Worm (Caenorhabditis elegans) whole organism, late embryonic: Measurements from ENCODE around the gene Y38A10A.7.

ENCODE experiments used
- C08G9.2 ChIP-seq: sonication (generic microtip); optimal IDR thresholded peaks from 2 replicates; lab custom pipeline; 2016; ENCODE audit warnings: mild to moderate bottlenecking, missing genetic modification characterization, moderate library complexity, missing compliant biosample characterization
- C38D4.7 ChIP-seq: fragments of 200-800 bp; sonication (Bioruptor generic); optimal IDR thresholded peaks from 2 replicates; lab custom pipeline; 2018; ENCODE audit warnings: mild to moderate bottlenecking, missing genetic modification characterization, moderate library complexity, missing compliant biosample characterization
- F13H6.1 ChIP-seq: sonication (generic microtip); optimal IDR thresholded peaks from 2 replicates; lab custom pipeline; 2016; ENCODE audit warnings: missing genetic modification characterization, missing compliant biosample characterization
- K02D7.2 ChIP-seq: sonication (generic microtip); optimal IDR thresholded peaks from 2 replicates; lab custom pipeline; 2017; ENCODE audit warnings: mild to moderate bottlenecking, missing genetic modification characterization, missing compliant biosample characterization
- Y22D7AL.16 ChIP-seq: sonication (generic microtip); optimal IDR thresholded peaks from 2 replicates; lab custom pipeline; 2016; ENCODE audit warnings: missing genetic modification characterization, missing compliant biosample characterization
- ama-1 ChIP-seq: fragments of 150-350 bp; optimal IDR thresholded peaks from 2 replicates; lab custom pipeline; 2014
- ceh-14 ChIP-seq: sonication (generic microtip); optimal IDR thresholded peaks from 2 replicates; lab custom pipeline; 2016; ENCODE audit warnings: missing genotype, missing genetic modification characterization, missing compliant biosample characterization
- ceh-18 ChIP-seq: sonication (generic microtip); optimal IDR thresholded peaks from 2 replicates; lab custom pipeline; 2016; ENCODE audit warnings: missing genetic modification characterization, missing compliant biosample characterization
- ceh-2 ChIP-seq: sonication (generic microtip); optimal IDR thresholded peaks from 2 replicates; lab custom pipeline; 2016; ENCODE audit warnings: missing genotype, missing genetic modification characterization, missing compliant biosample characterization
- ceh-30 ChIP-seq: fragments of 150-350 bp; optimal IDR thresholded peaks from 2 replicates; lab custom pipeline; 2014; ENCODE audit warnings: missing biosample characterization, missing genetic modification characterization
- ceh-31 ChIP-seq: sonication (generic microtip); optimal IDR thresholded peaks from 2 replicates; lab custom pipeline; 2016; ENCODE audit warnings: missing genetic modification characterization, missing compliant biosample characterization
- ceh-45 ChIP-seq: fragments of 200-800 bp; sonication (Bioruptor generic); IDR thresholded peaks from 2 replicates; pipeline ENCODE4 v1.3.6; 2022; ENCODE audit warnings: missing genetic modification reagents, missing genetic modification characterization, missing compliant biosample characterization
- ceh-48 ChIP-seq: sonication (generic microtip); optimal IDR thresholded peaks from 2 replicates; lab custom pipeline; 2016; ENCODE audit warnings: missing genetic modification characterization, inconsistent platforms, missing compliant biosample characterization
- ceh-9 ChIP-seq: sonication (generic microtip); optimal IDR thresholded peaks from 2 replicates; lab custom pipeline; 2016; ENCODE audit warnings: mild to moderate bottlenecking, missing genetic modification characterization, inconsistent platforms, missing compliant biosample characterization
- che-1 ChIP-seq: sonication (generic microtip); optimal IDR thresholded peaks from 2 replicates; lab custom pipeline; 2016; ENCODE audit warnings: mild to moderate bottlenecking, missing genetic modification characterization, missing compliant biosample characterization
- dve-1 ChIP-seq: sonication (generic microtip); optimal IDR thresholded peaks from 2 replicates; lab custom pipeline; 2017; ENCODE audit warnings: antibody characterized with exemption, mild to moderate bottlenecking, missing genetic modification characterization, missing compliant biosample characterization
- ets-4 ChIP-seq: sonication (generic microtip); optimal IDR thresholded peaks from 2 replicates; lab custom pipeline; 2016; ENCODE audit warnings: missing genetic modification characterization, missing compliant biosample characterization
- eyg-1 ChIP-seq: sonication (generic microtip); optimal IDR thresholded peaks from 2 replicates; lab custom pipeline; 2016; ENCODE audit warnings: missing genotype, missing genetic modification characterization, missing compliant biosample characterization
- fkh-10 ChIP-seq: fragments of 150-350 bp; optimal IDR thresholded peaks from 2 replicates; lab custom pipeline; 2014; ENCODE audit warnings: missing biosample characterization, missing genetic modification reagents, missing genetic modification characterization
- gmeb-2 ChIP-seq: sonication (generic microtip); optimal IDR thresholded peaks from 2 replicates; lab custom pipeline; 2016; ENCODE audit warnings: missing genetic modification characterization, inconsistent platforms, missing compliant biosample characterization
- hlh-13 ChIP-seq: fragments of 200-800 bp; sonication (Bioruptor generic); optimal IDR thresholded peaks from 2 replicates; lab custom pipeline; 2018; ENCODE audit warnings: mild to moderate bottlenecking, missing genetic modification characterization, missing compliant biosample characterization
- hlh-6 ChIP-seq: sonication (generic microtip); optimal IDR thresholded peaks from 2 replicates; lab custom pipeline; 2016; ENCODE audit warnings: missing genotype, missing genetic modification characterization, missing compliant biosample characterization
- lin-11 ChIP-seq: fragments of 200-800 bp; sonication (Bioruptor generic); optimal IDR thresholded peaks from 2 replicates; lab custom pipeline; 2018; ENCODE audit warnings: mild to moderate bottlenecking, missing genetic modification characterization, missing compliant biosample characterization
- madf-2 ChIP-seq: sonication (generic microtip); optimal IDR thresholded peaks from 2 replicates; lab custom pipeline; 2017; ENCODE audit warnings: missing genetic modification characterization, missing compliant biosample characterization
- mec-3 ChIP-seq: sonication (generic microtip); optimal IDR thresholded peaks from 2 replicates; lab custom pipeline; 2016; ENCODE audit warnings: borderline replicate concordance, missing genetic modification characterization, missing compliant biosample characterization
- nhr-232 ChIP-seq: sonication (generic microtip); optimal IDR thresholded peaks from 2 replicates; lab custom pipeline; 2016; ENCODE audit warnings: missing genetic modification characterization, missing compliant biosample characterization
- pat-9 ChIP-seq: fragments of 200-800 bp; sonication (Bioruptor generic); optimal IDR thresholded peaks from 2 replicates; lab custom pipeline; 2018; ENCODE audit warnings: mild to moderate bottlenecking, missing genetic modification characterization, moderate library complexity, missing compliant biosample characterization
- pax-1 ChIP-seq: fragments of 150-350 bp; optimal IDR thresholded peaks from 2 replicates; lab custom pipeline; 2014; ENCODE audit warnings: missing biosample characterization, missing genetic modification characterization
- pha-2 ChIP-seq: sonication (generic microtip); optimal IDR thresholded peaks from 2 replicates; lab custom pipeline; 2017; ENCODE audit warnings: mild to moderate bottlenecking, missing genetic modification characterization, missing compliant biosample characterization
- pqm-1 ChIP-seq: sonication (generic microtip); optimal IDR thresholded peaks from 2 replicates; lab custom pipeline; 2016; ENCODE audit warnings: missing genetic modification characterization, missing compliant biosample characterization
- ref-2 ChIP-seq: sonication (generic microtip); optimal IDR thresholded peaks from 2 replicates; lab custom pipeline; 2016; ENCODE audit warnings: missing genetic modification characterization, missing compliant biosample characterization
- rnt-1 ChIP-seq: sonication (generic microtip); optimal IDR thresholded peaks from 2 replicates; lab custom pipeline; 2016; ENCODE audit warnings: missing genetic modification characterization, missing compliant biosample characterization
- sox-4 ChIP-seq: sonication (generic microtip); optimal IDR thresholded peaks from 2 replicates; lab custom pipeline; 2017; ENCODE audit warnings: mild to moderate bottlenecking, missing genetic modification characterization, inconsistent platforms, missing compliant biosample characterization
- tbx-2 ChIP-seq: sonication (generic microtip); optimal IDR thresholded peaks from 2 replicates; lab custom pipeline; 2016; ENCODE audit warnings: missing genetic modification characterization, missing compliant biosample characterization
- tbx-7 ChIP-seq: sonication (generic microtip); optimal IDR thresholded peaks from 2 replicates; lab custom pipeline; 2016; ENCODE audit warnings: missing genotype, missing genetic modification characterization, missing compliant biosample characterization
- ttx-3 ChIP-seq: sonication (generic microtip); optimal IDR thresholded peaks from 2 replicates; lab custom pipeline; 2016; ENCODE audit warnings: missing genetic modification reagents, missing genetic modification characterization, missing compliant biosample characterization
- unc-42 ChIP-seq: sonication (generic microtip); optimal IDR thresholded peaks from 2 replicates; lab custom pipeline; 2016; ENCODE audit warnings: missing genotype, missing genetic modification characterization, missing compliant biosample characterization
- unc-86 ChIP-seq: sonication (generic microtip); optimal IDR thresholded peaks from 2 replicates; lab custom pipeline; 2016; ENCODE audit warnings: missing genetic modification characterization, missing compliant biosample characterization
- zip-5 ChIP-seq: sonication (generic microtip); optimal IDR thresholded peaks from 2 replicates; lab custom pipeline; 2016; ENCODE audit warnings: missing genetic modification characterization, missing compliant biosample characterization
- ztf-16 ChIP-seq: sonication (generic microtip); optimal IDR thresholded peaks from 2 replicates; lab custom pipeline; 2017; ENCODE audit warnings: missing genetic modification characterization, missing compliant biosample characterization

Y38A10A.7 gene

DNA sequence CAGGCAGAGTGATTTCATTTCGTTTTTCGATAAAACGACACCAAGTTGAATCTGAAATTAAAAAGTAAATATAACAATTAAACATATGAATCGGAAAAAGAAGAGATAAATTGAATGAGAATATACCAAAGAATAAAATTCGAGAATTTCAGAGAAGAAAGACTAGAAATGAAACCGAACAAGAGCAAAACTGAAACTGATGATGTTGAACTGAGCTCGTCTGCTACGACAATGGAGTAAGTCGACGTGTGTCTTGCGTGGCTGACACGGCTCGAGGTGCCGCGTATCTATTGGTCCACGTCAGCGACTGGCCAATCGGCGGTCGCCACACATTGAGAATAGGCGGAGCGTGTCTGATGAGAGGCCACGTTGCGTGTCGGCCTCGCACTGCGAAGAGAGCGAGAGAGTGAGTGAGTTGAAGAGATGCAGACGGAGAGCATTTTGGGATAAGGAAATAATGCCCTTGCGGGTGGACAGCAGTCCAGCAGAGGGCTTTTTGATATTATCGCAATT, 4.6 kb downstream of the Y38A10A.7 start, which contains the start of gene crt-1 (continued):
- TF ChIP-seq gmeb-2 (tag; lab: Kevin White, UChicago) (no peak), zip-5 (tag; lab: Kevin White, UChicago) (no peak), C38D4.7 (no peak), ceh-18 (tag; lab: Kevin White, UChicago) (peak; percentile 48), tbx-2 (peak; percentile 65), eyg-1 (no peak), ama-1 (lab: Kevin White, UChicago) (peak; percentile 16), unc-42 (tag; lab: Kevin White, UChicago) (peak; percentile 22), ceh-31 (peak; percentile 81), C08G9.2 (no peak), ceh-2 (tag; lab: Kevin White, UChicago) (peak; percentile 51), lin-11 (tag; lab: Kevin White, UChicago) (no peak), ttx-3 (tag; lab: Kevin White, UChicago) (no peak), F13H6.1 (no peak), pax-1 (tag; lab: Kevin White, UChicago) (peak; percentile 92), madf-2 (tag; lab: Kevin White, UChicago) (peak; percentile 12), rnt-1 (tag; lab: Kevin White, UChicago) (peak; percentile 62), mec-3 (no peak), unc-86 (tag; lab: Kevin White, UChicago) (no peak), ceh-48 (tag; lab: Kevin White, UChicago) (no peak), pha-2 (tag; lab: Kevin White, UChicago) (no peak), pqm-1 (tag; lab: Kevin White, UChicago) (peak; percentile 1), ceh-30 (no peak), ceh-14 (peak; percentile 55), hlh-13 (no peak), ztf-16 (tag; lab: Kevin White, UChicago) (no peak), ceh-45 (no peak), pat-9 (tag; lab: Kevin White, UChicago) (no peak), ceh-9 (tag; lab: Kevin White, UChicago) (no peak), hlh-6 (tag; lab: Kevin White, UChicago) (no peak), tbx-7 (tag; lab: Kevin White, UChicago) (peak; percentile 16), nhr-232 (no peak), ref-2 (peak; percentile 84), dve-1 (tag; lab: Kevin White, UChicago) (peak; percentile 71)

- TF ChIP-seq ref-2 (no peak), sox-4 (tag; lab: Kevin White, UChicago) (no peak), unc-42 (tag; lab: Kevin White, UChicago) (no peak), ceh-2 (tag; lab: Kevin White, UChicago) (no peak), che-1 (tag; lab: Kevin White, UChicago) (no peak), pax-1 (tag; lab: Kevin White, UChicago) (peak; percentile 10)
Observed at ce11 chrV:6101243-6101898, 5.4 kb downstream of the Y38A10A.7 start.

- TF ChIP-seq ceh-2 (tag; lab: Kevin White, UChicago) (no peak), mec-3 (no peak), nhr-232 (no peak), fkh-10 (no peak), K02D7.2 (tag; lab: Kevin White, UChicago) (no peak), ets-4 (no peak), Y22D7AL.16 (tag; lab: Kevin White, UChicago) (no peak), ttx-3 (tag; lab: Kevin White, UChicago) (no peak), ceh-48 (tag; lab: Kevin White, UChicago) (no peak)
- TF ChIP-seq, all 69 proteins: peak for 0
Observed at ce11 chrV:6103429-6103828, 7.4 kb downstream of the Y38A10A.7 start, which contains the start of gene Y38A10A.11. Gene Y38A10A.11 (minus strand): TSS chrV:6103529.
